Fruit fly (Drosophila melanogaster): ENCODE results near the gene CG6005.

CG6005 gene

DNA sequence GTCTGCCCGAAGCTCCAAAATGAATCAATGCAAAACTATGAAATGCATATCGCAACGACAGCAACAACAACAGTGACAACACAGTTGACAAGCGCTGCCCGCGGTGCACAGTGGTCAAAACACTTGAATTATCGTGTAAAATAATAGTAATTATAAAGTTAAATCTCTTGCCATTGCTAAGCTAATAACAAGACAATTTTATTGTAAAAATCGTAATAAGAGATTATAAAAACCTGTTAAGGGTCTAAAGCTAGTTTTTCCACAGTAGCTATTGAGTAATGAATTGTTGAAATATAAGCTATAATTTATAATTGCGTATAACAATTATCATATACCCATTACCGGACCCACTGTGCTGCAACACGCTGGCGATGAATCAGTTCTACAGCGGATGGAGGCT lies 49.2 kb upstream of the CG6005 start (continued):
- TF ChIP-seq OdsH (GFP tag; optimal IDR thresholded peaks at IDR 0.05) (peak; percentile 90), CG11902 (GFP tag; optimal IDR thresholded peaks at IDR 0.05) (peak; percentile 69), CG31627 (GFP tag; optimal IDR thresholded peaks at IDR 0.05) (peak; percentile 60), CG11294 (GFP tag; IDR thresholded peaks at IDR 0.05) (peak; percentile 89), dac (GFP tag; optimal IDR thresholded peaks at IDR 0.05) (peak; percentile 73), CG6854 (GFP tag; optimal IDR thresholded peaks at IDR 0.05) (peak; percentile 39), CG10669 (GFP tag; optimal IDR thresholded peaks at IDR 0.05) (peak; percentile 92), Eip93F (GFP tag; optimal IDR thresholded peaks at IDR 0.05) (no peak), Ets21C (GFP tag; optimal IDR thresholded peaks at IDR 0.05) (peak; percentile 59), CG16779 (tag; optimal IDR thresholded peaks at IDR 0.05) (peak; percentile 85), CG6163 (GFP tag; IDR thresholded peaks at IDR 0.05) (peak; percentile 91), Gug (GFP tag; IDR thresholded peaks at IDR 0.05) (peak; percentile 86), vri (GFP tag; optimal IDR thresholded peaks at IDR 0.05) (peak; percentile 2), spab (GFP tag; optimal IDR thresholded peaks at IDR 0.05) (peak; percentile 92), Sox102F (GFP tag; optimal IDR thresholded peaks at IDR 0.05) (peak; percentile 80), Sox14 (GFP tag; optimal IDR thresholded peaks at IDR 0.05) (peak; percentile 88), CG4318 (GFP tag; optimal IDR thresholded peaks at IDR 0.05) (peak; percentile 84), topi (GFP tag; optimal IDR thresholded peaks at IDR 0.05) (peak; percentile 79), Met (GFP tag; optimal IDR thresholded peaks at IDR 0.05) (peak; percentile 79), CG34406 (GFP tag; optimal IDR thresholded peaks at IDR 0.05) (peak; percentile 84), Eip78C (GFP tag) (peak; percentile 99), Eip75B (GFP tag; optimal IDR thresholded peaks at IDR 0.05) (peak; percentile 91), CG15336 (GFP tag; IDR thresholded peaks at IDR 0.05) (peak; percentile 94), fkh (GFP tag; optimal IDR thresholded peaks at IDR 0.05) (no peak), Hr38 (GFP tag; optimal IDR thresholded peaks at IDR 0.05) (no peak)

dm6 chr3R:19071951-19072350 lies 48.1 kb upstream of the CG6005 start:
- TF ChIP-seq Hr4 (GFP tag; optimal IDR thresholded peaks at IDR 0.05) (no peak), CG6792 (GFP tag; optimal IDR thresholded peaks at IDR 0.05) (no peak), Eip78C (GFP tag) (no peak), CG7368 (GFP tag; optimal IDR thresholded peaks at IDR 0.05) (no peak)

dm6 chr3R:19070222-19070949 lies 46.6 kb upstream of the CG6005 start:
- TF ChIP-seq CG32006 (GFP tag; optimal IDR thresholded peaks at IDR 0.05) (peak; percentile 62), vri (GFP tag; optimal IDR thresholded peaks at IDR 0.05) (no peak), CG1621 (tag; optimal IDR thresholded peaks at IDR 0.05) (no peak), cyc (GFP tag; optimal IDR thresholded peaks at IDR 0.05) (no peak), CG6808 (GFP tag; optimal IDR thresholded peaks at IDR 0.05) (peak; percentile 48), CG10669 (GFP tag; optimal IDR thresholded peaks at IDR 0.05) (peak; percentile 27), Hr4 (GFP tag; optimal IDR thresholded peaks at IDR 0.05) (peak; percentile 0), svp (GFP tag) (peak; percentile 62), dsx (GFP tag; optimal IDR thresholded peaks at IDR 0.05; ENCODE audit: poor library complexity, severe bottlenecking) (peak; percentile 58), Eip75B (GFP tag; optimal IDR thresholded peaks at IDR 0.05) (peak; percentile 43), OdsH (GFP tag; optimal IDR thresholded peaks at IDR 0.05) (peak; percentile 35), CG8319 (GFP tag; optimal IDR thresholded peaks at IDR 0.05) (no peak), CG31627 (GFP tag; optimal IDR thresholded peaks at IDR 0.05) (no peak), dac (GFP tag; optimal IDR thresholded peaks at IDR 0.05) (no peak), fd85E (GFP tag; optimal IDR thresholded peaks at IDR 0.05) (no peak), Sox14 (GFP tag; optimal IDR thresholded peaks at IDR 0.05) (peak; percentile 34), Smox (GFP tag; optimal IDR thresholded peaks at IDR 0.05) (no peak), CG11294 (GFP tag; IDR thresholded peaks at IDR 0.05) (no peak), CG9139 (GFP tag; optimal IDR thresholded peaks at IDR 0.05) (no peak), net (GFP tag; optimal IDR thresholded peaks at IDR 0.05) (peak; percentile 26), CG8119 (GFP tag; IDR thresholded peaks at IDR 0.05) (no peak), CG15336 (GFP tag; IDR thresholded peaks at IDR 0.05) (no peak), Gug (GFP tag; IDR thresholded peaks at IDR 0.05) (no peak), Sox15 (GFP tag; optimal IDR thresholded peaks at IDR 0.05) (no peak), Lpt (GFP tag; optimal IDR thresholded peaks at IDR 0.05) (peak; percentile 10), topi (GFP tag; optimal IDR thresholded peaks at IDR 0.05) (no peak), Hr38 (GFP tag; optimal IDR thresholded peaks at IDR 0.05) (no peak), ss (GFP tag; optimal IDR thresholded peaks at IDR 0.05) (peak; percentile 45 to 70), CG16779 (tag; optimal IDR thresholded peaks at IDR 0.05) (peak; percentile 22), CG8632 (GFP tag; optimal IDR thresholded peaks at IDR 0.05) (no peak), CG7368 (GFP tag; optimal IDR thresholded peaks at IDR 0.05) (no peak), salr (GFP tag; optimal IDR thresholded peaks at IDR 0.05) (peak in 1 of 2 experiments; percentile 71), CG11902 (GFP tag; optimal IDR thresholded peaks at IDR 0.05) (no peak), Eip78C (GFP tag) (peak; percentile 92)
